Fruit fly (Drosophila melanogaster): ENCODE measurements around the gene Pop1.

Pop1 gene

DNA sequence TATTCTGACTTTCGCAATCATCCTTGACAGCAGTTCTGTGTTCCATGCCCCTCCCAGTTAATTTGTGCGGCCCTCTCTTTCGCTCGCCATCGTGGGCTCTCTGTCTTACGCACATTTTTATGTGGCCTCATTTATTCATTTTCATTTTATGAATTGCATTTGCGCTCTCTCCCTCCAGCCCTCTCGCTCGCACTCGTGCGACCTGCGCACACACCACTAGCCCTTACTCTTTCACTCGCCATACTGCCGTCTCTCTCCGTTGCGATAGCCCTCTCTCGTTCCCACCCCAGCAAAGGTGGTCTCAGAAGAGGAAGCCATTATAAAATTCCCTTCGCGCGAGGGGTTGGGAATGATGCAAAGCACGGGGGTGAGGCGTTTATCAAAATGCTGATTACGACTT, 43.0 kb upstream of the Pop1 start (continued):
- TF ChIP-seq bcd (GFP tag; optimal IDR thresholded peaks at IDR 0.05): no peak
- TF ChIP-seq CG13624 (GFP tag; optimal IDR thresholded peaks at IDR 0.05): no peak
- TF ChIP-seq dati (GFP tag; IDR thresholded peaks at IDR 0.05): no peak
- peak; percentile 68 for TF ChIP-seq crol (GFP tag; IDR thresholded peaks at IDR 0.05)
- TF ChIP-seq Dbx (GFP tag; IDR thresholded peaks at IDR 0.05): no peak
- TF ChIP-seq HLH4C (GFP tag; IDR thresholded peaks at IDR 0.05; ENCODE audit: partially characterized antibody): no peak
- TF ChIP-seq pum (GFP tag; optimal IDR thresholded peaks at IDR 0.05): no peak
- peak; percentile 95 for TF ChIP-seq CG8478 (optimal IDR thresholded peaks at IDR 0.05)
- no peak for TF ChIP-seq Opbp (GFP tag; IDR thresholded peaks at IDR 0.05; ENCODE audit: partially characterized antibody)
- no peak for TF ChIP-seq CG2875 (GFP tag; optimal IDR thresholded peaks at IDR 0.05)
- TF ChIP-seq schlank (tag; optimal IDR thresholded peaks at IDR 0.05): no peak
- TF ChIP-seq phol (tag; optimal IDR thresholded peaks at IDR 0.05): peak; percentile 72
- peak; percentile 52 for TF ChIP-seq HmgD (GFP tag; optimal IDR thresholded peaks at IDR 0.05)
- TF ChIP-seq Atf-2 (GFP tag; optimal IDR thresholded peaks at IDR 0.05): no peak
- TF ChIP-seq CG3847 (GFP tag; IDR thresholded peaks at IDR 0.05): no peak
- TF ChIP-seq CG6272 (GFP tag; IDR thresholded peaks at IDR 0.05): no peak
- no peak for TF ChIP-seq CG7556 (GFP tag; optimal IDR thresholded peaks at IDR 0.05)
- no peak for TF ChIP-seq HLHmδ (GFP tag; optimal IDR thresholded peaks at IDR 0.05)
- peak; percentile 92 for TF ChIP-seq CG10321 (GFP tag; IDR thresholded peaks at IDR 0.05)
- TF ChIP-seq CG4730 (GFP tag; IDR thresholded peaks at IDR 0.05): no peak
- TF ChIP-seq E2f2 (GFP tag; IDR thresholded peaks at IDR 0.05): no peak
- no peak for TF ChIP-seq Poxn (GFP tag; IDR thresholded peaks at IDR 0.05)
- TF ChIP-seq Usf (GFP tag; optimal IDR thresholded peaks at IDR 0.05): no peak
- peak; percentile 64 for TF ChIP-seq sqz (GFP tag; optimal IDR thresholded peaks at IDR 0.05)
- TF ChIP-seq CG4424 (GFP tag; optimal IDR thresholded peaks at IDR 0.05): no peak
- TF ChIP-seq CG42726 (GFP tag; IDR thresholded peaks at IDR 0.05; ENCODE audit: partially characterized antibody): no peak
- TF ChIP-seq CG11560 (tag; IDR thresholded peaks at IDR 0.05): no peak
- no peak for TF ChIP-seq cad (GFP tag; optimal IDR thresholded peaks at IDR 0.05)
- peak; percentile 43 for TF ChIP-seq D (optimal IDR thresholded peaks at IDR 0.05)
- no peak for TF ChIP-seq D (GFP tag; optimal IDR thresholded peaks at IDR 0.05)
- peak; percentile 88 for TF ChIP-seq ewg (GFP tag; optimal IDR thresholded peaks at IDR 0.05)
- TF ChIP-seq CG6765 (GFP tag; optimal IDR thresholded peaks at IDR 0.05): no peak
- no peak for TF ChIP-seq Dp (GFP tag; optimal IDR thresholded peaks at IDR 0.05)
- TF ChIP-seq usp (GFP tag; optimal IDR thresholded peaks at IDR 0.05): no peak
- TF ChIP-seq CG3281 (GFP tag; optimal IDR thresholded peaks at IDR 0.05): no peak
- TF ChIP-seq Abd-B (GFP tag; optimal IDR thresholded peaks at IDR 0.05): peak; percentile 14
- TF ChIP-seq CG7745 (tag; optimal IDR thresholded peaks at IDR 0.05): no peak
- TF ChIP-seq CG2116 (GFP tag; optimal IDR thresholded peaks at IDR 0.05): no peak
- TF ChIP-seq Camta (GFP tag; optimal IDR thresholded peaks at IDR 0.05): no peak
- TF ChIP-seq sens (GFP tag): peak; percentile 46
- no peak for TF ChIP-seq CG10267 (tag; optimal IDR thresholded peaks at IDR 0.05)
- peak; percentile 52 for TF ChIP-seq cg (GFP tag; optimal IDR thresholded peaks at IDR 0.05)
- no peak for TF ChIP-seq Lpt (GFP tag; optimal IDR thresholded peaks at IDR 0.05)
- no peak for TF ChIP-seq grn (GFP tag; optimal IDR thresholded peaks at IDR 0.05)
- TF ChIP-seq seq (GFP tag; IDR thresholded peaks at IDR 0.05): peak; percentile 91
- TF ChIP-seq CG31365 (tag; optimal IDR thresholded peaks at IDR 0.05): no peak
- peak; percentile 99 for TF ChIP-seq CG1832 (GFP tag; optimal IDR thresholded peaks at IDR 0.05)
- peak in 1 of 2 experiments; percentile 16 for TF ChIP-seq Trl (optimal IDR thresholded peaks at IDR 0.05)
- TF ChIP-seq Trl (GFP tag; optimal IDR thresholded peaks at IDR 0.05): no peak
- TF ChIP-seq Meics (GFP tag; optimal IDR thresholded peaks at IDR 0.05): no peak
- TF ChIP-seq mam (GFP tag; optimal IDR thresholded peaks at IDR 0.05): no peak
- no peak for TF ChIP-seq zen (tag; optimal IDR thresholded peaks at IDR 0.05)
- peak; percentile 95 for TF ChIP-seq Nf-YC (tag; optimal IDR thresholded peaks at IDR 0.05)
